Worm (Caenorhabditis elegans): Measurements from ENCODE around the gene ints-5.

- TF ChIP-seq lir-3 (tag; optimal IDR thresholded peaks at IDR 0.05; ENCODE audit: poor library complexity) (no peak), ama-1 (optimal IDR thresholded peaks at IDR 0.05) (no peak), fkh-8 (tag; optimal IDR thresholded peaks at IDR 0.05) (no peak), skn-1 (tag; optimal IDR thresholded peaks at IDR 0.05) (no peak), fkh-4 (tag; optimal IDR thresholded peaks at IDR 0.05; ENCODE audit: borderline replicate concordance) (no peak), jun-1 (tag; optimal IDR thresholded peaks at IDR 0.05) (no peak), egl-27 (tag; optimal IDR thresholded peaks at IDR 0.05) (no peak), efl-1 (optimal IDR thresholded peaks at IDR 0.05) (no peak), efl-1 (GFP tag; optimal IDR thresholded peaks at IDR 0.05 in 1 of 2) (no peak), lin-15B (tag; optimal IDR thresholded peaks at IDR 0.05) (no peak), mdl-1 (tag; optimal IDR thresholded peaks at IDR 0.05) (no peak), aha-1 (tag; optimal IDR thresholded peaks at IDR 0.05) (no peak), ztf-4 (tag; optimal IDR thresholded peaks at IDR 0.05) (no peak)
Measured at ce11 chrV:18560944-18561343, 27.2 kb downstream of the ints-5 start.
